Fruit fly (Drosophila melanogaster): ENCODE results near the gene ppk20.
A peak's percentile ranks its signal among the peaks of the same experiment; 100 is the strongest.

ppk20 gene

dm6 chr3R:29692009-29692641 is 23.4 kb upstream of the ppk20 start, which contains the start of gene dmrt99B:
Gene dmrt99B (plus strand): TSS chr3R:29692591.
- TF ChIP-seq Dfd (GFP tag; optimal IDR thresholded peaks at IDR 0.05) (peak; percentile 23), Mio (GFP tag; optimal IDR thresholded peaks at IDR 0.05) (no peak)

dm6 chr3R:29690960-29691527 is 22.4 kb upstream of the ppk20 start:
- TF ChIP-seq dl (GFP tag; optimal IDR thresholded peaks at IDR 0.05; ENCODE audit: insufficient read depth in 1 of 2, partially characterized antibody in 2 of 2) (peak; percentile 80 to 89), OdsH (GFP tag; optimal IDR thresholded peaks at IDR 0.05) (no peak), Vsx2 (GFP tag; optimal IDR thresholded peaks at IDR 0.05; ENCODE audit: partially characterized antibody) (peak; percentile 57), Dif (GFP tag; optimal IDR thresholded peaks at IDR 0.05; ENCODE audit: partially characterized antibody) (peak; percentile 89)

dm6 chr3R:29690539-29690852 is 21.8 kb upstream of the ppk20 start:
- no peak for TF ChIP-seq br (GFP tag; optimal IDR thresholded peaks at IDR 0.05)
- TF ChIP-seq sv (GFP tag; optimal IDR thresholded peaks at IDR 0.05): peak; percentile 30
- peak; percentile 30 for TF ChIP-seq HLH106 (tag; optimal IDR thresholded peaks at IDR 0.05)
- peak in 1 of 2 experiments; percentile 26 for TF ChIP-seq foxo (GFP tag; optimal IDR thresholded peaks at IDR 0.05)
- peak; percentile 23 for TF ChIP-seq rgr (GFP tag; optimal IDR thresholded peaks at IDR 0.05)
- peak; percentile 11 for TF ChIP-seq h (GFP tag; optimal IDR thresholded peaks at IDR 0.05)
- TF ChIP-seq Myc (optimal IDR thresholded peaks at IDR 0.05): no peak
- no peak for TF ChIP-seq Rel (GFP tag; optimal IDR thresholded peaks at IDR 0.05)
- no peak for TF ChIP-seq Rel (tag; optimal IDR thresholded peaks at IDR 0.05)
- TF ChIP-seq dsf (GFP tag; optimal IDR thresholded peaks at IDR 0.05; ENCODE audit: borderline replicate concordance): no peak
- no peak for TF ChIP-seq Hr78 (GFP tag; optimal IDR thresholded peaks at IDR 0.05)
- peak; percentile 22 for TF ChIP-seq fru (GFP tag; optimal IDR thresholded peaks at IDR 0.05)
- TF ChIP-seq ey (GFP tag; optimal IDR thresholded peaks at IDR 0.05): peak; percentile 18

- TF ChIP-seq jim (GFP tag; optimal IDR thresholded peaks at IDR 0.05): no peak
- TF ChIP-seq dmrt93B (GFP tag; optimal IDR thresholded peaks at IDR 0.05): no peak
- no peak for TF ChIP-seq HLH106 (tag; optimal IDR thresholded peaks at IDR 0.05)
Measured at dm6 chr3R:29689833-29690538, 21.3 kb upstream of the ppk20 start.

- no peak for TF ChIP-seq lola (GFP tag; optimal IDR thresholded peaks at IDR 0.05)
- TF ChIP-seq tai (GFP tag; optimal IDR thresholded peaks at IDR 0.05): no peak
- TF ChIP-seq Vsx2 (GFP tag; optimal IDR thresholded peaks at IDR 0.05; ENCODE audit: partially characterized antibody): no peak
- no peak for TF ChIP-seq brk (GFP tag; optimal IDR thresholded peaks at IDR 0.05)
- TF ChIP-seq jim (GFP tag; optimal IDR thresholded peaks at IDR 0.05): no peak
- no peak for TF ChIP-seq HLH106 (tag; optimal IDR thresholded peaks at IDR 0.05)
- TF ChIP-seq OdsH (GFP tag; optimal IDR thresholded peaks at IDR 0.05): no peak
- no peak for TF ChIP-seq ey (GFP tag; optimal IDR thresholded peaks at IDR 0.05)
- TF ChIP-seq psq (GFP tag; optimal IDR thresholded peaks at IDR 0.05): no peak
- no peak for TF ChIP-seq Myc (optimal IDR thresholded peaks at IDR 0.05)
- no peak for TF ChIP-seq GATAd (GFP tag; optimal IDR thresholded peaks at IDR 0.05)
- no peak for TF ChIP-seq Dif (GFP tag; optimal IDR thresholded peaks at IDR 0.05; ENCODE audit: partially characterized antibody)
- TF ChIP-seq br (GFP tag; optimal IDR thresholded peaks at IDR 0.05): no peak
- no peak for TF ChIP-seq Mio (GFP tag; optimal IDR thresholded peaks at IDR 0.05)
- no peak for TF ChIP-seq N (GFP tag; optimal IDR thresholded peaks at IDR 0.05)
- TF ChIP-seq Hr83 (GFP tag; optimal IDR thresholded peaks at IDR 0.05; ENCODE audit: poor library complexity, severe bottlenecking): no peak
- TF ChIP-seq dmrt93B (GFP tag; optimal IDR thresholded peaks at IDR 0.05): no peak
- no peak for TF ChIP-seq Jra (GFP tag; optimal IDR thresholded peaks at IDR 0.05)
- TF ChIP-seq Abd-B (GFP tag; optimal IDR thresholded peaks at IDR 0.05): no peak
Measured at dm6 chr3R:29689211-29689610, 20.5 kb upstream of the ppk20 start, which contains the start of gene Obp99c. Gene Obp99c (minus strand): TSS chr3R:29689311.
